Worm (Caenorhabditis elegans) whole organism, young adult: ENCODE measurements around the gene ins-37.

Experiments used
- B0019.2 ChIP-seq: fragments of 200-800 bp; sonication (Bioruptor generic); conservative IDR thresholded peaks from 2 replicates; pipeline ENCODE4 v1.3.6; 2022; ENCODE audit warnings: missing genetic modification reagents, missing genetic modification characterization, missing compliant biosample characterization
- B0035.1 ChIP-seq: sonication (generic microtip); optimal IDR thresholded peaks from 2 replicates; lab custom pipeline; 2016; ENCODE audit warnings: missing genetic modification characterization, mild to moderate bottlenecking, missing compliant biosample characterization, missing genotype, missing genetic modification reagents
- C06A6.2 ChIP-seq: fragments of 200-800 bp; sonication (Bioruptor generic); conservative IDR thresholded peaks from 2 replicates; pipeline ENCODE4 v1.3.6; 2022; ENCODE audit warnings: missing genetic modification characterization, missing compliant biosample characterization
- C17E4.6 ChIP-seq: fragments of 200-800 bp; sonication (Bioruptor generic); IDR thresholded peaks from 2 replicates; pipeline ENCODE4 v1.3.6; 2022; ENCODE audit warnings: missing genetic modification reagents, missing genetic modification characterization, missing compliant biosample characterization
- F22D6.2 ChIP-seq: sonication (generic microtip); optimal IDR thresholded peaks from 2 replicates; lab custom pipeline; 2016; ENCODE audit warnings: mild to moderate bottlenecking, missing genetic modification characterization, missing compliant biosample characterization
- F23B12.7 ChIP-seq: sonication (generic microtip); optimal IDR thresholded peaks from 2 replicates; lab custom pipeline; 2017; ENCODE audit warnings: missing genetic modification characterization, mild to moderate bottlenecking, missing compliant biosample characterization, antibody characterized with exemption, moderate library complexity; ENCODE audit not compliant: insufficient read depth
- F37B4.10 ChIP-seq: fragments of 200-800 bp; sonication (Bioruptor generic); IDR thresholded peaks from 2 replicates; pipeline ENCODE4 v1.3.6; 2022; ENCODE audit warnings: missing genetic modification characterization, missing compliant biosample characterization
- F39B2.1 ChIP-seq: fragments of 200-800 bp; sonication (Bioruptor generic); IDR thresholded peaks from 2 replicates; pipeline ENCODE4 v1.3.6; 2022; ENCODE audit warnings: missing genetic modification reagents, missing genetic modification characterization, missing compliant biosample characterization
- F57C9.4 ChIP-seq: sonication (generic microtip); optimal IDR thresholded peaks from 2 replicates; lab custom pipeline; 2017; ENCODE audit warnings: mild to moderate bottlenecking, missing genetic modification characterization, missing compliant biosample characterization
- T26A5.8 ChIP-seq: sonication (generic microtip); optimal IDR thresholded peaks from 2 replicates; lab custom pipeline; 2016; ENCODE audit warnings: missing genetic modification characterization, missing compliant biosample characterization
- Y53F4B.3 ChIP-seq: fragments of 200-800 bp; sonication (Bioruptor generic); IDR thresholded peaks from 2 replicates; pipeline ENCODE4 v1.3.6; 2022; ENCODE audit warnings: missing genetic modification reagents, missing genetic modification characterization, missing compliant biosample characterization
- aptf-2 ChIP-seq: fragments of 200-800 bp; sonication (Bioruptor generic); conservative IDR thresholded peaks from 2 replicates; pipeline ENCODE4 v1.3.6; 2022; ENCODE audit warnings: missing genetic modification reagents, missing genetic modification characterization, missing compliant biosample characterization
- aptf-3 ChIP-seq: fragments of 200-800 bp; sonication (Bioruptor generic); IDR thresholded peaks from 2 replicates; pipeline ENCODE4 v1.3.6; 2022; ENCODE audit warnings: missing genetic modification characterization, missing compliant biosample characterization
- attf-5 ChIP-seq: fragments of 200-800 bp; sonication (Bioruptor generic); optimal IDR thresholded peaks from 2 replicates; lab custom pipeline; 2018; ENCODE audit warnings: mild to moderate bottlenecking, missing genetic modification characterization, missing compliant biosample characterization
- ceh-27 ChIP-seq: fragments of 200-800 bp; sonication (Bioruptor generic); optimal IDR thresholded peaks from 2 replicates; lab custom pipeline; 2018; ENCODE audit warnings: mild to moderate bottlenecking, missing genetic modification characterization, moderate library complexity, missing compliant biosample characterization
- chd-7 ChIP-seq: sonication (generic microtip); optimal IDR thresholded peaks from 2 replicates; lab custom pipeline; 2016; ENCODE audit warnings: mild to moderate bottlenecking, missing genetic modification characterization, moderate library complexity, missing compliant biosample characterization
- die-1 ChIP-seq: sonication (generic microtip); optimal IDR thresholded peaks from 2 replicates; lab custom pipeline; 2016; ENCODE audit warnings: missing genotype, mild to moderate bottlenecking, missing genetic modification characterization, missing compliant biosample characterization
- dox-1 ChIP-seq: fragments of 200-800 bp; sonication (Bioruptor generic); IDR thresholded peaks from 2 replicates; pipeline ENCODE4 v1.3.6; 2022; ENCODE audit warnings: missing genetic modification reagents, missing genetic modification characterization, missing compliant biosample characterization
- egrh-3 ChIP-seq: fragments of 200-800 bp; sonication (Bioruptor generic); IDR thresholded peaks from 2 replicates; pipeline ENCODE4 v1.3.6; 2022; ENCODE audit warnings: missing genetic modification reagents, missing genetic modification characterization, missing compliant biosample characterization
- ekl-4 ChIP-seq: fragments of 200-800 bp; sonication (Bioruptor generic); IDR thresholded peaks from 2 replicates; pipeline ENCODE4 v1.3.6; 2022; ENCODE audit warnings: missing genetic modification reagents, missing genetic modification characterization, missing compliant biosample characterization
- hmg-1.2 ChIP-seq: fragments of 200-800 bp; sonication (Bioruptor generic); IDR thresholded peaks from 2 replicates; pipeline ENCODE4 v1.3.6; 2022; ENCODE audit warnings: missing genetic modification reagents, missing genetic modification characterization, missing compliant biosample characterization
- hmg-20 ChIP-seq: fragments of 200-800 bp; sonication (Bioruptor generic); IDR thresholded peaks from 2 replicates; pipeline ENCODE4 v1.3.6; 2022; ENCODE audit warnings: missing genetic modification reagents, missing genetic modification characterization, missing compliant biosample characterization
- hsf-1 ChIP-seq: fragments of 200-800 bp; sonication (Bioruptor generic); IDR thresholded peaks from 2 replicates; pipeline ENCODE4 v1.3.6; 2022; ENCODE audit warnings: missing genetic modification reagents, missing genetic modification characterization, missing compliant biosample characterization
- lsy-27 ChIP-seq: sonication (generic microtip); optimal IDR thresholded peaks from 2 replicates; lab custom pipeline; 2017; ENCODE audit warnings: missing genetic modification characterization, mild to moderate bottlenecking, missing compliant biosample characterization, antibody characterized with exemption, missing genotype, borderline replicate concordance; ENCODE audit not compliant: insufficient read depth
- madf-3 ChIP-seq: fragments of 200-800 bp; sonication (Bioruptor generic); IDR thresholded peaks from 2 replicates; pipeline ENCODE4 v1.3.6; 2022; ENCODE audit warnings: missing genetic modification reagents, missing genetic modification characterization, missing compliant biosample characterization
- madf-8 ChIP-seq: fragments of 200-800 bp; sonication (Bioruptor generic); conservative IDR thresholded peaks from 2 replicates; pipeline ENCODE4 v1.3.6; 2022; ENCODE audit warnings: missing genetic modification reagents, missing genetic modification characterization, missing compliant biosample characterization
- mcd-1 ChIP-seq: fragments of 200-800 bp; sonication (Bioruptor generic); IDR thresholded peaks from 2 replicates; pipeline ENCODE4 v1.3.6; 2022; ENCODE audit warnings: missing genetic modification reagents, missing genetic modification characterization, missing compliant biosample characterization
- mxl-1 ChIP-seq: sonication (generic microtip); optimal IDR thresholded peaks from 2 replicates; lab custom pipeline; 2016; ENCODE audit warnings: missing genetic modification characterization, missing compliant biosample characterization
- nhr-80 ChIP-seq: sonication (generic microtip); optimal IDR thresholded peaks from 2 replicates; lab custom pipeline; 2016; ENCODE audit warnings: missing genetic modification characterization, missing compliant biosample characterization
- pha-4 ChIP-seq: fragments of 150-350 bp; sonication (generic microtip); optimal IDR thresholded peaks from 2 replicates; lab custom pipeline; 2014; ENCODE audit warnings: missing biosample characterization, missing genetic modification reagents, missing genetic modification characterization
- repo-1 ChIP-seq: sonication (generic microtip); optimal IDR thresholded peaks from 2 replicates; lab custom pipeline; 2017; ENCODE audit warnings: mild to moderate bottlenecking, missing genetic modification characterization, missing compliant biosample characterization
- rpc-1 ChIP-seq, 2 experiments: fragments of 150-350 bp in 1 of 2; sonication (generic microtip) in 1 of 2; optimal IDR thresholded peaks; 2 replicates each; lab custom pipeline; 2014 to 2018; ENCODE audit warnings: missing biosample characterization in 1 of 2, missing genetic modification characterization in 1 of 2, missing genetic modification reagents in 1 of 2, missing genotype in 1 of 2
- snpc-4 ChIP-seq, 5 experiments: fragments of 150-350 bp in 1 of 5; sonication (generic microtip) in 4 of 5; optimal IDR thresholded peaks; 2 replicates each; lab custom pipeline; 2014 to 2018; ENCODE audit warnings: missing genetic modification characterization in 5 of 5, missing biosample characterization in 3 of 5, antibody characterized with exemption in 2 of 5, mild to moderate bottlenecking in 2 of 5, missing compliant biosample characterization in 2 of 5, missing genotype in 2 of 5, moderate library complexity in 2 of 5, missing genetic modification reagents in 1 of 5
- tbx-9 ChIP-seq: sonication (generic microtip); optimal IDR thresholded peaks from 2 replicates; lab custom pipeline; 2016; ENCODE audit warnings: borderline replicate concordance, missing genetic modification characterization, inconsistent platforms, missing compliant biosample characterization
- unc-130 ChIP-seq: sonication (generic microtip); optimal IDR thresholded peaks from 2 replicates; lab custom pipeline; 2016; ENCODE audit warnings: missing genetic modification reagents, missing genetic modification characterization, missing compliant biosample characterization
- zfh-2 ChIP-seq: fragments of 200-800 bp; sonication (Bioruptor generic); conservative IDR thresholded peaks from 2 replicates; pipeline ENCODE4 v1.3.6; 2022; ENCODE audit warnings: missing genetic modification reagents, missing genetic modification characterization, missing compliant biosample characterization
- ztf-22 ChIP-seq: fragments of 200-800 bp; sonication (Bioruptor generic); optimal IDR thresholded peaks from 2 replicates; lab custom pipeline; 2018; ENCODE audit warnings: mild to moderate bottlenecking, missing genetic modification characterization, moderate library complexity, missing compliant biosample characterization
- ztf-26 ChIP-seq: sonication (generic microtip); optimal IDR thresholded peaks from 2 replicates; lab custom pipeline; 2017; ENCODE audit warnings: missing genetic modification characterization, missing compliant biosample characterization
- ztf-28 ChIP-seq: fragments of 200-800 bp; sonication (Bioruptor generic); IDR thresholded peaks from 2 replicates; pipeline ENCODE4 v1.3.6; 2022; ENCODE audit warnings: missing genetic modification reagents, missing genetic modification characterization, missing compliant biosample characterization
- ztf-6 ChIP-seq: fragments of 200-800 bp; sonication (Bioruptor generic); IDR thresholded peaks from 2 replicates; pipeline ENCODE4 v1.3.6; 2022; ENCODE audit warnings: missing genetic modification reagents, missing genetic modification characterization, missing compliant biosample characterization

Gene ins-37

DNA sequence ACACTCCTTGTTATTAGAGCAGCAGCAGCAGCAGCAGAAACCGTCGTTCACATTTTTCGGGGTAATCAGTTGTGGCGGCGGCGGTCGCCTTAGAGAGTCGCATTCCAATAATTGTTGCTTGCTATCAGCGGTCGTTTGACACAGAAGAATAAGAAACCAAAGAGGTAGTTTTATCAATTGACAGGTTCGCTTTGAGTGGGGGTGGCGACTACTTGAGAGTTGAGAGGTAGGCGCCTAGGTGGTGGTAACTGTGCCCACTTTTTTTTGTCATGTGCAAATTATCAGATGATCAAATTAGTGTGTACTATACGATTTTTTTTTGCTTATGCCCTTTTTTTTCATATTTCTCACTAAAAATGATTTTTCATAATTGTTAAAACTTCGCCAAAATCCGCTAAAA, 22.0 kb downstream of the ins-37 start (continued):
- no peak for TF ChIP-seq hmg-20
- no peak for TF ChIP-seq die-1
- TF ChIP-seq madf-3 (GFP tag; lab: Robert Waterston, UW), result no peak
- TF ChIP-seq snpc-4 (GFP tag; optimal IDR thresholded peaks at IDR 0.05; lab: Kevin White, UChicago), result no peak
- peak in 1 of 4 experiments; percentile 67 for TF ChIP-seq snpc-4 (tag; optimal IDR thresholded peaks at IDR 0.05; lab: Kevin White, UChicago)
- TF ChIP-seq dox-1 (GFP tag; lab: Robert Waterston, UW), result peak; percentile 71
- no peak for TF ChIP-seq ztf-28 (GFP tag; lab: Robert Waterston, UW)
- TF ChIP-seq nhr-80 (tag; lab: Kevin White, UChicago), result peak; percentile 96
- TF ChIP-seq egrh-3 (GFP tag; lab: Robert Waterston, UW), result 0 out of 2 replicates have a peak, but pooled peaks have one; percentile 26
- no peak for TF ChIP-seq F37B4.10 (GFP tag; lab: Robert Waterston, UW)

DNA sequence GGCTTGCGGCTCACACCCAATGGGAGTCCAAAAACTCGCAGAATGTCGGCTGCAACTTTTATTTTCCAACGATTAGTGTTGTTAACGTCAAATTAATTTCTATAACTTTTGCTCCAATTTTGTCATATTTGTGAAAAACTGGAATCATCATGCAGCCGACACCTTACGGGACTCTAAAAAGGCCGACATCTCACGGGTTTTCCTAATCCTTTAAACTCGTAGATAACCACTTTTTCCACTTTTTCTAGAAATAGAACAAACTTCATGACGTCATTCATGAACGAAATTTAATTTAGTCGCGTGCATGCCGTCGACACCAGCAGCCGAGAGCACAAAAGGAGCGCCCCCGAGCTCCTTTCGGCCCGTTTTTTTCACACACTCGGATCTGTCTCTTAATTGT, 22.5 kb downstream of the ins-37 start:
- TF ChIP-seq snpc-4 (GFP tag; optimal IDR thresholded peaks at IDR 0.05; lab: Kevin White, UChicago) (no peak), snpc-4 (tag; optimal IDR thresholded peaks at IDR 0.05; lab: Kevin White, UChicago) (peak in 2 of 4 experiments; percentile 59 to 65), mxl-1 (no peak)

DNA sequence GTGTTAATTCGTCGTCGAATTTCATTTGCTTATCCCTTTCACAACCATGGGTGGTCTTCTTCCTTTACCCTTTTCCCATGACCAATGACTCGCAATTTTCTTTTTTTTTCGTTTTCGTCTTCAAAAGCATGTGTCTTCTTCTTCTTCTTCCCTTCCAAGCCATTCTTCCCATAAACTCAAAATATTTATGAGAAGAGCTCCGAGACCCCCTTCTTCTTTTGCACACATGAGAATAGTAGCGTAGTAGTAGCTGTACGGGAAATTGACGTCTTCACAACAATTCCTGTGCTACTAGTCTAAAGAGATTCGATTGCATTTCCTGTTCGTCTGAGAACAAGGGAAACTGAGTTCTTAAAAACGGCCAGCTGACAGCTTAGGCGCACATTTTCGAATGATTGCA, 23.6 kb downstream of the ins-37 start:
- no peak for TF ChIP-seq chd-7
- no peak for TF ChIP-seq ztf-26 (tag; lab: Kevin White, UChicago)
- no peak for TF ChIP-seq repo-1
- no peak for TF ChIP-seq hmg-1.2 (GFP tag; lab: Robert Waterston, UW)
- TF ChIP-seq F23B12.7, result no peak
- TF ChIP-seq ekl-4 (GFP tag; lab: Robert Waterston, UW), result no peak
- no peak for TF ChIP-seq lsy-27 (tag; lab: Kevin White, UChicago)
- TF ChIP-seq ztf-6, result no peak

DNA sequence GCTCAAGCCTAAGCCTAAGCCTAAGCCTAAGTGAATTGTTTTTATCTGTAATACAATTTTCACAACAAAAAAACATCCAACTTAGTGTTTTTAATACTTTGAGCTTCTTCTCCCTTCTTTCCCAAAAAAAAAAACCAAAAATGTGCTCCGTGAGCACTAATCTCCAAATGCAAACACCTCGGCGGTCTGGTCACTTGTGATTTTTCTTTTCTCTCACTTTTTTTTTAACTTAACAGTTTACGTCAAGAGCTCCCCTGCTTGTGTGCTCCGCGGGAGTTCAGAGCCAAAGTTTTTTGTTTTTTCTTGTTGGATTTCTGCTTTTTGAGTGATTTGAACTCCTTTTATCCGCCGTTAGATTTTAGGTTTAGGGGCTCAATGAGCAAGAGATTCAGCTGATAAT, 29.6 kb downstream of the ins-37 start:
- TF ChIP-seq C17E4.6 (GFP tag; lab: Robert Waterston, UW), result no peak
- TF ChIP-seq madf-8 (GFP tag; lab: Robert Waterston, UW), result no peak
- TF ChIP-seq tbx-9 (tag; lab: Kevin White, UChicago), result no peak
- TF ChIP-seq hsf-1 (GFP tag; lab: Robert Waterston, UW), result no peak
- TF ChIP-seq unc-130 (GFP tag; lab: Kevin White, UChicago), result no peak
- no peak for TF ChIP-seq mcd-1
- TF ChIP-seq rpc-1 (optimal IDR thresholded peaks at IDR 0.05; lab: Kevin White, UChicago), result no peak
- no peak for TF ChIP-seq rpc-1 (tag; optimal IDR thresholded peaks at IDR 0.05; lab: Kevin White, UChicago)
- TF ChIP-seq ceh-27 (GFP tag; lab: Kevin White, UChicago), result no peak
- no peak for TF ChIP-seq attf-5

DNA sequence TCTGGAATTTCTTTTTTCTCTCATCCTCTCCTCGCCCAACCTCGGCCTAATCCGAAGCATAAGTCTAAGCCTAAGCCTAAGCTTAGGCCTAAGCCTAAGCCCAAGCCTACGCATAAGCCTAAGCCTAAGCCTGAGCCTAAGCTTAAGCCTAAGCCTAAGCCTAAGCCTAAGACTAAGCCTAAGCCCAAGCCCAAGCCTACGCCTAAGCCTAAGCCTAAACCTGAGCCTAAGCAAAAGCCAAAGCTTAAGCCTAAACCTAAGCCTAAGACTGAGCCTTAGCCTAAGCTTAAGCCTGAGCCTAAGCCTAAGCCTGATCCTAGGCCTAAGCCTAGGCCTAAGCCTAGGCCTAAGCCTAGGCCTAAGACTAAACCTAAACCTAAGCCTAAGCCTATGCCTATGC, 39.6 kb downstream of the ins-37 start:
- TF ChIP-seq Y53F4B.3 (GFP tag; lab: Robert Waterston, UW) (no peak), ztf-22 (no peak), pha-4 (tag; lab: Kevin White, UChicago) (no peak), hmg-20 (no peak), aptf-2 (no peak), aptf-3 (GFP tag; lab: Robert Waterston, UW) (no peak), B0035.1 (no peak), ztf-26 (tag; lab: Kevin White, UChicago) (no peak), C06A6.2 (no peak), B0019.2 (GFP tag; lab: Robert Waterston, UW) (no peak), F22D6.2 (tag; lab: Kevin White, UChicago) (no peak), F57C9.4 (tag; lab: Kevin White, UChicago) (no peak), F39B2.1 (GFP tag; lab: Robert Waterston, UW) (no peak), tbx-9 (tag; lab: Kevin White, UChicago) (no peak), T26A5.8 (tag; lab: Kevin White, UChicago) (no peak), zfh-2 (GFP tag; lab: Robert Waterston, UW) (no peak), F23B12.7 (no peak)
